Worm (Caenorhabditis elegans): ENCODE data around the gene C15C8.7.

- no peak for TF ChIP-seq unc-62 (GFP tag; optimal IDR thresholded peaks at IDR 0.05)
- no peak for TF ChIP-seq pha-4 (tag; optimal IDR thresholded peaks at IDR 0.05)
- TF ChIP-seq nhr-76 (tag; optimal IDR thresholded peaks at IDR 0.05), result no peak
- no peak for TF ChIP-seq sem-2 (GFP tag; optimal IDR thresholded peaks at IDR 0.05)
Observed at ce11 chrV:12747856-12748255, 3.0 kb upstream of the C15C8.7 start, which contains the start of gene C15C8.5.
